Worm (Caenorhabditis elegans): ENCODE measurements around the gene mtx-2.

The mtx-2 gene

DNA sequence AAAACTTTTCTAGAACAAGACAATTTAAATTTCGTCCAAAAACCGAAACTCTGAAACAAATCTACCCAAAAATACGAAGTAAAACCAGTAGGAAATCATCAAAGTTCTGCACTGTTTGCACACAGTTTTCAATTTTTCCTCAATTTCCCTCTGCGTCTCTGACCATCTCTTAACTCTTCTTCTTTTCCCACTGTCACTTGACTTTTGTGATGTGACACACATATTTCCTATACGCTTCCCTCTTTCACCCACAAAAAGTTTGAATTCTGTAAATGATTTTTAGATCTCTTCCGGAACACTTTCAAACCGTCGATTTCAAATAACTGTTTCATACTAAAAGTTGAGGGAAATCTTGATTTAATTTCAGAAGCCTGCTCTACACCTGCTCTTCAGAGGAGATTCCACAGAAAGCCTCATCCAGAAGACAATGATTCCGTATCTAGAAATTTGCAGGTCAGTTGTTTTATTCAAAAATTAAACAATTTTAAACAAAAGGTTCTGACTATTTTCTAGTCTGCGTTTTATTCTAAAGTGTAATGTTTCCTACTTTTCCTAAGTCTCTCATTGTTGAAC is 44.0 kb downstream of the mtx-2 start, which contains the start of gene ncl-1:
TSS of gene ncl-1 (plus strand) at position 366 of the 573 bp plus-strand sequence.
- TF ChIP-seq elt-2 (tag; optimal IDR thresholded peaks at IDR 0.05), result peak; percentile 19
- TF ChIP-seq ztf-11 (tag; optimal IDR thresholded peaks at IDR 0.05), result no peak
- no peak for TF ChIP-seq unc-62 (GFP tag; optimal IDR thresholded peaks at IDR 0.05)
- no peak for TF ChIP-seq zip-4 (GFP tag; optimal IDR thresholded peaks at IDR 0.05)
- TF ChIP-seq unc-130 (tag; optimal IDR thresholded peaks at IDR 0.05), result no peak
- TF ChIP-seq dpl-1 (GFP tag; optimal IDR thresholded peaks at IDR 0.05), result peak in 1 of 3 experiments; percentile 27
- 0 out of 2 replicates have a peak, but pooled peaks have one; percentile 14 for TF ChIP-seq nhr-19 (GFP tag; conservative IDR thresholded peaks at IDR 0.05)
- peak; percentile 19 to 54 for TF ChIP-seq lin-35 (GFP tag; optimal IDR thresholded peaks at IDR 0.05)
- no peak for TF ChIP-seq efl-1 (optimal IDR thresholded peaks at IDR 0.05)
- TF ChIP-seq efl-1 (GFP tag; optimal IDR thresholded peaks at IDR 0.05 in 1 of 2), result peak in 1 of 2 experiments; percentile 80
- TF ChIP-seq nhr-84 (tag; optimal IDR thresholded peaks at IDR 0.05), result no peak
- TF ChIP-seq nhr-76 (tag; optimal IDR thresholded peaks at IDR 0.05), result no peak
- no peak for TF ChIP-seq nhr-20 (tag; optimal IDR thresholded peaks at IDR 0.05)
- peak in 1 of 2 experiments; percentile 20 for TF ChIP-seq lsy-2 (tag; optimal IDR thresholded peaks at IDR 0.05)
- peak; percentile 40 for TF ChIP-seq blmp-1 (tag; optimal IDR thresholded peaks at IDR 0.05)
- TF ChIP-seq skn-1 (tag; optimal IDR thresholded peaks at IDR 0.05), result peak; percentile 18
- no peak for TF ChIP-seq C16A3.4 (tag; optimal IDR thresholded peaks at IDR 0.05)
- peak; percentile 23 for TF ChIP-seq snu-23 (GFP tag; optimal IDR thresholded peaks at IDR 0.05)
- peak; percentile 12 for TF ChIP-seq rnt-1 (tag; optimal IDR thresholded peaks at IDR 0.05)
- TF ChIP-seq ceh-63 (GFP tag; optimal IDR thresholded peaks at IDR 0.05), result no peak
- peak; percentile 2 for TF ChIP-seq nhr-71 (tag; optimal IDR thresholded peaks at IDR 0.05)
- TF ChIP-seq nhr-85 (tag), result peak; percentile 58
- peak; percentile 42 for TF ChIP-seq lin-14 (GFP tag; optimal IDR thresholded peaks at IDR 0.05)
- peak; percentile 18 for TF ChIP-seq ama-1 (optimal IDR thresholded peaks at IDR 0.05)
- no peak for TF ChIP-seq isw-1 (GFP tag; IDR thresholded peaks at IDR 0.05)
- no peak for TF ChIP-seq zag-1 (tag; optimal IDR thresholded peaks at IDR 0.05)
- TF ChIP-seq mep-1 (tag; optimal IDR thresholded peaks at IDR 0.05), result peak; percentile 7

DNA sequence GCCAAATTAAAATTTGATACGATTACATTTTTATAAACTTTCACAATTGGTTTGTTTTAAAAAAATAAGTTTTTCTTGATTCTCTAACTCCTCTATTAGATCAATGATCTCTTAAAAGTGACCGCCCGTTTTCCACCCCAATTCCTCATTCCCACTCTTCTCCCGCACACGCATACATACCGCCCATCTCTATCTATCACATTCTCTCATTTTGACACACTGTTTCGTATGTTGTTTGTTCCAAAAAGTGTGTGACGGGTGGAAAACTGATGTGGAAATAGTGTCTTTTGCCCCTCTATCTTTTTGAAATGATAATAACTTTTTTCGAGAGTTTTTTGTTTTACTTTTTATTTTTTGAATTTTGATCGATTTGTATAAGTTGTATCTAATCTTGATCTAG is 45.1 kb downstream of the mtx-2 start:
- TF ChIP-seq grh-1 (GFP tag; IDR thresholded peaks at IDR 0.05) (no peak), lsy-2 (tag; optimal IDR thresholded peaks at IDR 0.05) (peak; percentile 64 to 73), lin-13 (GFP tag; optimal IDR thresholded peaks at IDR 0.05) (peak; percentile 84), ces-1 (GFP tag; optimal IDR thresholded peaks at IDR 0.05) (no peak), C04F5.9 (tag; optimal IDR thresholded peaks at IDR 0.05) (no peak), nhr-19 (GFP tag; conservative IDR thresholded peaks at IDR 0.05) (peak; percentile 62), nhr-11 (tag; optimal IDR thresholded peaks at IDR 0.05) (no peak), unc-130 (tag; optimal IDR thresholded peaks at IDR 0.05) (peak; percentile 62), ztf-4 (tag; optimal IDR thresholded peaks at IDR 0.05) (peak; percentile 68), nhr-71 (tag; optimal IDR thresholded peaks at IDR 0.05) (peak; percentile 86), tbx-2 (tag; optimal IDR thresholded peaks at IDR 0.05) (peak; percentile 62), unc-30 (tag; optimal IDR thresholded peaks at IDR 0.05) (no peak), pax-3 (tag; optimal IDR thresholded peaks at IDR 0.05) (no peak), snu-23 (GFP tag; optimal IDR thresholded peaks at IDR 0.05) (peak; percentile 90), nhr-12 (tag; optimal IDR thresholded peaks at IDR 0.05) (no peak), tlp-1 (tag; optimal IDR thresholded peaks at IDR 0.05) (no peak), fos-1 (tag; optimal IDR thresholded peaks at IDR 0.05) (no peak), fkh-4 (tag; optimal IDR thresholded peaks at IDR 0.05; ENCODE audit: borderline replicate concordance) (no peak), nhr-28 (tag; optimal IDR thresholded peaks at IDR 0.05) (no peak), snpc-4 (tag; optimal IDR thresholded peaks at IDR 0.05) (no peak), nhr-237 (tag; optimal IDR thresholded peaks at IDR 0.05) (peak; percentile 74), lin-15B (tag; optimal IDR thresholded peaks at IDR 0.05) (peak; percentile 18), unc-98 (GFP tag; IDR thresholded peaks at IDR 0.05) (no peak), lir-3 (tag; optimal IDR thresholded peaks at IDR 0.05; ENCODE audit: poor library complexity) (peak; percentile 27), ama-1 (optimal IDR thresholded peaks at IDR 0.05) (peak; percentile 57), nhr-77 (tag; optimal IDR thresholded peaks at IDR 0.05) (peak; percentile 73), C34B4.2 (tag; optimal IDR thresholded peaks at IDR 0.05) (peak; percentile 63), ceh-88 (GFP tag; IDR thresholded peaks at IDR 0.05) (no peak), sup-37 (GFP tag; optimal IDR thresholded peaks at IDR 0.05) (no peak), hlh-17 (GFP tag; optimal IDR thresholded peaks at IDR 0.05; ENCODE audit: borderline replicate concordance) (no peak), blmp-1 (tag; optimal IDR thresholded peaks at IDR 0.05) (peak; percentile 79), mab-9 (GFP tag; IDR thresholded peaks at IDR 0.05) (no peak)
